Worm (Caenorhabditis elegans) whole organism, early embryonic: ENCODE data around the gene F36D3.5.

Source experiments
- ama-1 ChIP-seq: fragments of 150-350 bp; optimal IDR thresholded peaks from 2 replicates; lab custom pipeline; 2014
- ceh-13 ChIP-seq: fragments of 200-800 bp; sonication (Bioruptor generic); optimal IDR thresholded peaks from 2 replicates; lab custom pipeline; 2018; ENCODE audit warnings: mild to moderate bottlenecking, missing genetic modification characterization, missing compliant biosample characterization
- hmbx-1 ChIP-seq: sonication (generic microtip); optimal IDR thresholded peaks from 2 replicates; lab custom pipeline; 2016; ENCODE audit warnings: mild to moderate bottlenecking, missing genetic modification characterization, missing compliant biosample characterization

- TF ChIP-seq ceh-13 (GFP tag; lab: Kevin White, UChicago) (no peak), ama-1 (no peak), hmbx-1 (no peak)
These were observed 27.6 kb downstream of the F36D3.5 start, which contains the start of gene Y32B12A.5 for ce11 chrV:16487474-16487873.
